Fruit fly (Drosophila melanogaster) whole organism, wandering third instar larva: Measurements from ENCODE around the gene kdn.

ENCODE experiments used
- Abd-B ChIP-seq: fragments of >200 bp; optimal IDR thresholded peaks from 2 replicates; lab custom pipeline; 2017; ENCODE audit warnings: missing biosample characterization, missing genetic modification characterization
- CG32264 ChIP-seq: fragments of 200-800 bp; sonication (Bioruptor generic); optimal IDR thresholded peaks from 2 replicates; lab custom pipeline; 2016; ENCODE audit warnings: missing biosample characterization, missing genetic modification characterization
- CG9705 ChIP-seq: fragments of 200-800 bp; sonication (Bioruptor generic); optimal IDR thresholded peaks from 2 replicates; lab custom pipeline; 2018; ENCODE audit warnings: missing biosample characterization, mild to moderate bottlenecking, missing genetic modification characterization
- CrebA ChIP-seq: fragments of 200-800 bp; sonication (Bioruptor generic); optimal IDR thresholded peaks from 2 replicates; lab custom pipeline; 2016; ENCODE audit warnings: missing biosample characterization, mild to moderate bottlenecking, missing genetic modification characterization, borderline replicate concordance
- Dfd ChIP-seq: fragments of >200 bp; optimal IDR thresholded peaks from 2 replicates; lab custom pipeline; 2017; ENCODE audit warnings: missing biosample characterization, missing genetic modification characterization
- Dif ChIP-seq: fragments of 200-275, 200-300 bp; sonication (Bioruptor generic); optimal IDR thresholded peaks from 2 replicates; lab custom pipeline; 2018; ENCODE audit warnings: missing biosample characterization, missing genetic modification characterization; ENCODE audit not compliant: partially characterized antibody
- GATAd ChIP-seq: sonication (Bioruptor generic); optimal IDR thresholded peaks from 2 replicates; lab custom pipeline; 2016; ENCODE audit warnings: missing biosample characterization, missing genetic modification characterization
- HLH106 ChIP-seq: fragments of 200-800 bp; optimal IDR thresholded peaks from 3 replicates; lab custom pipeline; 2019; ENCODE audit warnings: missing biosample characterization, mild to moderate bottlenecking, missing genetic modification characterization, moderate library complexity
- Hnf4 ChIP-seq: fragments of 200-800 bp; sonication (Bioruptor generic); optimal IDR thresholded peaks from 2 replicates; lab custom pipeline; 2016; ENCODE audit warnings: missing biosample characterization, mild to moderate bottlenecking, missing genetic modification characterization
- Hr78 ChIP-seq: fragments of >200 bp; optimal IDR thresholded peaks from 2 replicates; lab custom pipeline; 2017; ENCODE audit warnings: missing biosample characterization, missing genetic modification characterization
- Hr83 ChIP-seq: fragments of 200-300 bp; sonication (Bioruptor generic); optimal IDR thresholded peaks from 2 replicates; lab custom pipeline; 2016; ENCODE audit warnings: missing biosample characterization, mild to moderate bottlenecking, missing genetic modification characterization, moderate library complexity; ENCODE audit not compliant: poor library complexity, severe bottlenecking
- Jra ChIP-seq: sonication (Bioruptor generic); optimal IDR thresholded peaks from 2 replicates; lab custom pipeline; 2016; ENCODE audit warnings: missing biosample characterization, missing genetic modification characterization
- Mio ChIP-seq: sonication (Bioruptor generic); optimal IDR thresholded peaks from 2 replicates; lab custom pipeline; 2016; ENCODE audit warnings: missing biosample characterization, missing genetic modification characterization
- Myc ChIP-seq: fragments of >200 bp; optimal IDR thresholded peaks from 2 replicates; lab custom pipeline; 2017
- N ChIP-seq: fragments of >200 bp; optimal IDR thresholded peaks from 2 replicates; lab custom pipeline; 2018; ENCODE audit warnings: missing biosample characterization, missing external identifiers, missing genetic modification characterization
- OdsH ChIP-seq: fragments of 200-800 bp; sonication (Bioruptor generic); optimal IDR thresholded peaks from 2 replicates; lab custom pipeline; 2016; ENCODE audit warnings: missing biosample characterization, mild to moderate bottlenecking, missing genetic modification characterization
- Rel ChIP-seq, 2 experiments: fragments of 200-800 bp; sonication (Bioruptor generic) in 1 of 2; optimal IDR thresholded peaks; 2 replicates in 1 of 2; 3 replicates in 1 of 2; lab custom pipeline; 2016 to 2019; ENCODE audit warnings: mild to moderate bottlenecking in 2 of 2, missing biosample characterization in 2 of 2, missing genetic modification characterization in 2 of 2, moderate library complexity in 1 of 2
- Sp1 ChIP-seq: fragments of 200-800 bp; sonication (Bioruptor generic); optimal IDR thresholded peaks from 3 replicates; lab custom pipeline; 2019; ENCODE audit warnings: missing biosample characterization, mild to moderate bottlenecking, missing genetic modification characterization, moderate library complexity
- Vsx2 ChIP-seq: fragments of 200-300, 225-300 bp; sonication (Bioruptor generic); optimal IDR thresholded peaks from 2 replicates; lab custom pipeline; 2018; ENCODE audit warnings: missing biosample characterization, missing genetic modification characterization; ENCODE audit not compliant: partially characterized antibody
- br ChIP-seq: fragments of 200-800 bp; sonication (Bioruptor generic); optimal IDR thresholded peaks from 2 replicates; lab custom pipeline; 2016; ENCODE audit warnings: missing biosample characterization, missing genetic modification characterization
- brk ChIP-seq: fragments of 200-800 bp; sonication (Bioruptor generic); optimal IDR thresholded peaks from 2 replicates; lab custom pipeline; 2016; ENCODE audit warnings: missing biosample characterization, mild to moderate bottlenecking, missing genetic modification characterization
- dl ChIP-seq, 2 experiments: fragments of 175-275, 200-275 bp in 1 of 2; fragments of 200-275 bp in 1 of 2; sonication (Bioruptor generic); optimal IDR thresholded peaks; lab custom pipeline; 2018; ENCODE audit warnings: mild to moderate bottlenecking in 2 of 2, missing biosample characterization in 2 of 2, missing genetic modification characterization in 2 of 2, moderate library complexity in 2 of 2; ENCODE audit not compliant: partially characterized antibody in 2 of 2, insufficient read depth in 1 of 2
- dmrt93B ChIP-seq: fragments of 200-800 bp; sonication (Bioruptor generic); optimal IDR thresholded peaks from 2 replicates; lab custom pipeline; 2018; ENCODE audit warnings: missing biosample characterization, mild to moderate bottlenecking, missing genetic modification characterization
- dsf ChIP-seq: sonication (Bioruptor generic); optimal IDR thresholded peaks from 2 replicates; lab custom pipeline; 2016; ENCODE audit warnings: missing biosample characterization, missing genetic modification characterization, borderline replicate concordance
- ey ChIP-seq: fragments of 200-800 bp; sonication (Bioruptor generic); optimal IDR thresholded peaks from 2 replicates; lab custom pipeline; 2016; ENCODE audit warnings: missing biosample characterization, missing genetic modification characterization
- foxo ChIP-seq, 2 experiments: fragments of 200-800 bp; sonication (Bioruptor generic); optimal IDR thresholded peaks; 2 replicates in 1 of 2; 3 replicates in 1 of 2; lab custom pipeline; 2016 to 2017; ENCODE audit warnings: missing biosample characterization in 2 of 2, missing genetic modification characterization in 2 of 2
- fru ChIP-seq: fragments of 200-800 bp; sonication (Bioruptor generic); optimal IDR thresholded peaks from 3 replicates; lab custom pipeline; 2016; ENCODE audit warnings: missing biosample characterization, mild to moderate bottlenecking, missing genetic modification characterization
- h ChIP-seq: fragments of 200-800 bp; sonication (Bioruptor generic); optimal IDR thresholded peaks from 3 replicates; lab custom pipeline; 2016; ENCODE audit warnings: missing biosample characterization, mild to moderate bottlenecking, missing genetic modification characterization
- jim ChIP-seq: fragments of 175-275, 200-325 bp; sonication (Bioruptor generic); optimal IDR thresholded peaks from 2 replicates; lab custom pipeline; 2016; ENCODE audit warnings: missing biosample characterization, mild to moderate bottlenecking, missing genetic modification characterization
- lola ChIP-seq: fragments of >200 bp; optimal IDR thresholded peaks from 2 replicates; lab custom pipeline; 2017; ENCODE audit warnings: missing biosample characterization, missing genetic modification characterization
- pan ChIP-seq: fragments of >200 bp; optimal IDR thresholded peaks from 2 replicates; lab custom pipeline; 2017
- psq ChIP-seq: fragments of 200-800 bp; sonication (Bioruptor generic); optimal IDR thresholded peaks from 3 replicates; lab custom pipeline; 2017; ENCODE audit warnings: missing biosample characterization, mild to moderate bottlenecking, missing genetic modification characterization, moderate library complexity
- rgr ChIP-seq: fragments of 200-800 bp; sonication (Bioruptor generic); optimal IDR thresholded peaks from 3 replicates; lab custom pipeline; 2016; ENCODE audit warnings: missing biosample characterization, mild to moderate bottlenecking, missing genetic modification characterization
- sage ChIP-seq: fragments of 200-800 bp; sonication (Bioruptor generic); optimal IDR thresholded peaks from 2 replicates; lab custom pipeline; 2016; ENCODE audit warnings: missing biosample characterization, mild to moderate bottlenecking, missing genetic modification characterization
- sv ChIP-seq: fragments of 200-800 bp; sonication (Bioruptor generic); optimal IDR thresholded peaks from 3 replicates; lab custom pipeline; 2016; ENCODE audit warnings: missing biosample characterization, missing genetic modification characterization
- tai ChIP-seq: sonication (Bioruptor generic); optimal IDR thresholded peaks from 2 replicates; lab custom pipeline; 2016; ENCODE audit warnings: missing biosample characterization, missing genetic modification characterization
- usp ChIP-seq: fragments of >200 bp; optimal IDR thresholded peaks from 2 replicates; lab custom pipeline; 2017; ENCODE audit warnings: missing biosample characterization, missing genetic modification characterization
- woc ChIP-seq: sonication (Bioruptor generic); optimal IDR thresholded peaks from 2 replicates; lab custom pipeline; 2016; ENCODE audit warnings: missing biosample characterization, mild to moderate bottlenecking, missing genetic modification characterization

Gene kdn

dm6 chrX:6351917-6352768 is 1.7 kb downstream of the kdn start:
- peak; percentile 14 for TF ChIP-seq rgr (GFP tag; lab: Kevin White, UChicago)
- TF ChIP-seq usp (GFP tag; lab: Kevin White, UChicago): no peak
- no peak for TF ChIP-seq Hr78 (GFP tag; lab: Kevin White, UChicago)
- no peak for TF ChIP-seq woc (GFP tag; lab: Kevin White, UChicago)
- no peak for TF ChIP-seq Mio (GFP tag; lab: Kevin White, UChicago)
- TF ChIP-seq pan (lab: Kevin White, UChicago): no peak
- peak; percentile 42 for TF ChIP-seq Dif (GFP tag; lab: Kevin White, UChicago)
- TF ChIP-seq GATAd: no peak
- no peak for TF ChIP-seq Hnf4 (GFP tag; lab: Kevin White, UChicago)
- TF ChIP-seq sv (GFP tag; lab: Kevin White, UChicago): peak; percentile 46
- no peak for TF ChIP-seq Rel (GFP tag; optimal IDR thresholded peaks at IDR 0.05; lab: Kevin White, UChicago)
- TF ChIP-seq Rel (tag; optimal IDR thresholded peaks at IDR 0.05; lab: Kevin White, UChicago): peak; percentile 28
- no peak for TF ChIP-seq dmrt93B (GFP tag; lab: Kevin White, UChicago)
- no peak for TF ChIP-seq CG9705
- TF ChIP-seq brk (GFP tag; lab: Kevin White, UChicago): no peak
- TF ChIP-seq dsf (GFP tag; lab: Kevin White, UChicago): no peak
- no peak for TF ChIP-seq Abd-B (GFP tag; lab: Kevin White, UChicago)
- no peak for TF ChIP-seq ey (GFP tag; lab: Kevin White, UChicago)
- peak in 1 of 2 experiments; percentile 11 for TF ChIP-seq foxo (GFP tag; optimal IDR thresholded peaks at IDR 0.05; lab: Kevin White, UChicago)
- no peak for TF ChIP-seq jim
- no peak for TF ChIP-seq Vsx2 (GFP tag; lab: Kevin White, UChicago)
- TF ChIP-seq br (GFP tag; lab: Kevin White, UChicago): peak; percentile 14
- no peak for TF ChIP-seq Hr83 (GFP tag; lab: Kevin White, UChicago)
- TF ChIP-seq CG32264: no peak
- peak; percentile 30 for TF ChIP-seq psq (GFP tag; lab: Kevin White, UChicago)
- peak; percentile 11 for TF ChIP-seq Sp1
- TF ChIP-seq fru (GFP tag; lab: Kevin White, UChicago): peak; percentile 22
- peak; percentile 43 for TF ChIP-seq h
- TF ChIP-seq HLH106: peak; percentile 11
- TF ChIP-seq Jra (GFP tag; lab: Kevin White, UChicago): no peak
- no peak for TF ChIP-seq Dfd (GFP tag; lab: Kevin White, UChicago)
- no peak for TF ChIP-seq CrebA (GFP tag; lab: Kevin White, UChicago)
- TF ChIP-seq lola (GFP tag; lab: Kevin White, UChicago): no peak
- peak; percentile 20 for TF ChIP-seq Myc (lab: Kevin White, UChicago)
- peak; percentile 39 for TF ChIP-seq OdsH (GFP tag; lab: Kevin White, UChicago)
- no peak for TF ChIP-seq tai (GFP tag; lab: Kevin White, UChicago)
- no peak for TF ChIP-seq N (GFP tag; lab: Kevin White, UChicago)
- TF ChIP-seq sage (GFP tag; lab: Kevin White, UChicago): no peak
- no peak for TF ChIP-seq dl (GFP tag; optimal IDR thresholded peaks at IDR 0.05; lab: Kevin White, UChicago; ENCODE audit: insufficient read depth in 1 of 2, partially characterized antibody in 2 of 2)
